Worm (Caenorhabditis elegans) whole organism, L2 larva: ENCODE data around the gene ins-15.

ENCODE experiments used
- C34F6.9 ChIP-seq: fragments of 150-350 bp; optimal IDR thresholded peaks from 2 replicates; lab custom pipeline; 2014; ENCODE audit warnings: missing biosample characterization, missing genetic modification characterization
- Y55F3AM.14 ChIP-seq: fragments of 200-800 bp; sonication (Bioruptor generic); optimal IDR thresholded peaks from 2 replicates; lab custom pipeline; 2018; ENCODE audit warnings: mild to moderate bottlenecking, missing genetic modification characterization, missing compliant biosample characterization
- alr-1 ChIP-seq: fragments of 150-350 bp; optimal IDR thresholded peaks from 2 replicates; lab custom pipeline; 2014; ENCODE audit warnings: missing biosample characterization, missing genetic modification characterization
- aly-2 ChIP-seq: fragments of 150-350 bp; optimal IDR thresholded peaks from 2 replicates; lab custom pipeline; 2014; ENCODE audit warnings: missing biosample characterization, missing genetic modification characterization
- ama-1 ChIP-seq: fragments of 150-350 bp; optimal IDR thresholded peaks from 2 replicates; lab custom pipeline; 2018; ENCODE audit warnings: inconsistent platforms
- blmp-1 ChIP-seq: sonication (generic microtip); optimal IDR thresholded peaks from 2 replicates; lab custom pipeline; 2017; ENCODE audit warnings: missing genetic modification characterization, mild to moderate bottlenecking, missing compliant biosample characterization, antibody characterized with exemption, moderate library complexity; ENCODE audit not compliant: insufficient read depth
- ceh-16 ChIP-seq: fragments of 150-350 bp; optimal IDR thresholded peaks from 2 replicates; lab custom pipeline; 2014; ENCODE audit warnings: missing biosample characterization, missing genetic modification characterization
- ceh-82 ChIP-seq: fragments of 150-350 bp; optimal IDR thresholded peaks from 2 replicates; lab custom pipeline; 2014; ENCODE audit warnings: missing biosample characterization, missing genetic modification characterization
- crh-2 ChIP-seq: sonication (generic microtip); optimal IDR thresholded peaks from 2 replicates; lab custom pipeline; 2017; ENCODE audit warnings: missing biosample characterization, missing genetic modification characterization
- dmd-4 ChIP-seq: sonication (generic microtip); optimal IDR thresholded peaks from 2 replicates; lab custom pipeline; 2017; ENCODE audit warnings: missing biosample characterization, missing genetic modification characterization
- egl-27 ChIP-seq: sonication (generic microtip); optimal IDR thresholded peaks from 3 replicates; lab custom pipeline; 2017; ENCODE audit warnings: missing biosample characterization, missing genetic modification reagents, missing genetic modification characterization
- elt-1 ChIP-seq: fragments of 150-350 bp; optimal IDR thresholded peaks from 2 replicates; lab custom pipeline; 2014; ENCODE audit warnings: missing biosample characterization, missing genetic modification characterization
- elt-3 ChIP-seq: sonication (generic microtip); optimal IDR thresholded peaks from 2 replicates; lab custom pipeline; 2017; ENCODE audit warnings: missing biosample characterization, missing genetic modification characterization
- fos-1 ChIP-seq: fragments of 150-350 bp; optimal IDR thresholded peaks from 2 replicates; lab custom pipeline; 2014; ENCODE audit warnings: missing biosample characterization, missing genetic modification characterization
- gmeb-1 ChIP-seq: fragments of 150-350 bp; optimal IDR thresholded peaks from 2 replicates; lab custom pipeline; 2014; ENCODE audit warnings: missing biosample characterization, missing genetic modification characterization
- lin-13 ChIP-seq: fragments of 150-350 bp; optimal IDR thresholded peaks from 2 replicates; lab custom pipeline; 2014; ENCODE audit warnings: missing biosample characterization, missing genetic modification reagents, missing genetic modification characterization
- lin-39 ChIP-seq: fragments of 150-350 bp; optimal IDR thresholded peaks from 2 replicates; lab custom pipeline; 2014; ENCODE audit warnings: missing biosample characterization, missing genetic modification reagents, missing genetic modification characterization
- mab-5 ChIP-seq: fragments of 150-350 bp; optimal IDR thresholded peaks from 2 replicates; lab custom pipeline; 2014; ENCODE audit warnings: missing biosample characterization, missing genetic modification characterization
- mbf-1 ChIP-seq: sonication (generic microtip); optimal IDR thresholded peaks from 2 replicates; lab custom pipeline; 2017; ENCODE audit warnings: missing biosample characterization, missing genetic modification characterization
- mdl-1 ChIP-seq, 2 experiments: fragments of 150-350 bp in 1 of 2; sonication (generic microtip) in 1 of 2; optimal IDR thresholded peaks; 2 replicates each; lab custom pipeline; 2017; ENCODE audit warnings: missing biosample characterization in 2 of 2, missing genetic modification characterization in 2 of 2
- nhr-10 ChIP-seq: sonication (generic microtip); optimal IDR thresholded peaks from 2 replicates; lab custom pipeline; 2017; ENCODE audit warnings: missing biosample characterization, missing genetic modification characterization
- nhr-11 ChIP-seq: fragments of 150-350 bp; optimal IDR thresholded peaks from 2 replicates; lab custom pipeline; 2014; ENCODE audit warnings: missing biosample characterization, missing genetic modification characterization
- nhr-12 ChIP-seq: fragments of 150-350 bp; optimal IDR thresholded peaks from 2 replicates; lab custom pipeline; 2014; ENCODE audit warnings: missing biosample characterization, missing genetic modification characterization
- nhr-129 ChIP-seq: fragments of 150-350 bp; optimal IDR thresholded peaks from 2 replicates; lab custom pipeline; 2014; ENCODE audit warnings: missing biosample characterization, missing genetic modification characterization
- nhr-21 ChIP-seq: fragments of 150-350 bp; optimal IDR thresholded peaks from 2 replicates; lab custom pipeline; 2014; ENCODE audit warnings: missing biosample characterization, missing genetic modification characterization
- nhr-237 ChIP-seq: fragments of 150-350 bp; optimal IDR thresholded peaks from 2 replicates; lab custom pipeline; 2014; ENCODE audit warnings: missing biosample characterization, missing genetic modification characterization
- nhr-25 ChIP-seq: fragments of 150-350 bp; sonication (generic microtip); optimal IDR thresholded peaks from 3 replicates; lab custom pipeline; 2014; ENCODE audit warnings: missing biosample characterization, missing genetic modification characterization
- nhr-6 ChIP-seq: fragments of 150-350 bp; optimal IDR thresholded peaks from 2 replicates; lab custom pipeline; 2014; ENCODE audit warnings: missing biosample characterization, missing genetic modification characterization
- nhr-77 ChIP-seq: fragments of 150-350 bp; optimal IDR thresholded peaks from 2 replicates; lab custom pipeline; 2014; ENCODE audit warnings: missing biosample characterization, missing genetic modification characterization
- peb-1 ChIP-seq: fragments of 150-350 bp; optimal IDR thresholded peaks from 2 replicates; lab custom pipeline; 2014; ENCODE audit warnings: missing biosample characterization, missing genetic modification characterization
- sem-4 ChIP-seq: fragments of 150-350 bp; optimal IDR thresholded peaks from 2 replicates; lab custom pipeline; 2014; ENCODE audit warnings: missing biosample characterization, missing genetic modification reagents, missing genetic modification characterization
- sma-3 ChIP-seq: sonication (generic microtip); optimal IDR thresholded peaks from 2 replicates; lab custom pipeline; 2016; ENCODE audit warnings: missing genetic modification reagents, missing genetic modification characterization, missing compliant biosample characterization
- sma-9 ChIP-seq, 2 experiments: fragments of 150-350 bp in 1 of 2; sonication (generic microtip) in 1 of 2; optimal IDR thresholded peaks; 2 replicates each; lab custom pipeline; 2014 to 2016; ENCODE audit warnings: missing genetic modification characterization in 2 of 2, mild to moderate bottlenecking in 1 of 2, missing biosample characterization in 1 of 2, missing compliant biosample characterization in 1 of 2, missing genetic modification reagents in 1 of 2, moderate library complexity in 1 of 2
- snpc-4 ChIP-seq: fragments of 150-350 bp; optimal IDR thresholded peaks from 2 replicates; lab custom pipeline; 2014; ENCODE audit warnings: missing biosample characterization, missing genetic modification characterization
- unc-39 ChIP-seq: fragments of 150-350 bp; optimal IDR thresholded peaks from 2 replicates; lab custom pipeline; 2014; ENCODE audit warnings: missing biosample characterization, missing genetic modification characterization
- unc-55 ChIP-seq: fragments of 150-350 bp; sonication (generic microtip); optimal IDR thresholded peaks from 3 replicates; lab custom pipeline; 2014; ENCODE audit warnings: missing biosample characterization, missing genetic modification reagents, missing genetic modification characterization
- unc-62 ChIP-seq: fragments of 150-350 bp; optimal IDR thresholded peaks from 2 replicates; lab custom pipeline; 2014; ENCODE audit warnings: missing biosample characterization, missing genetic modification reagents, missing genetic modification characterization
- zag-1 ChIP-seq: fragments of 150-350 bp; optimal IDR thresholded peaks from 2 replicates; lab custom pipeline; 2014; ENCODE audit warnings: missing biosample characterization, missing genetic modification characterization
- ztf-1 ChIP-seq: fragments of 200-800 bp; sonication (Bioruptor generic); conservative IDR thresholded peaks from 2 replicates; pipeline ENCODE4 v1.3.6; 2022; ENCODE audit warnings: missing genetic modification characterization, missing compliant biosample characterization
- ztf-11 ChIP-seq: sonication (generic microtip); optimal IDR thresholded peaks from 2 replicates; lab custom pipeline; 2017; ENCODE audit warnings: missing biosample characterization, missing genetic modification characterization
- ztf-4 ChIP-seq: fragments of 150-350 bp; optimal IDR thresholded peaks from 2 replicates; lab custom pipeline; 2014; ENCODE audit warnings: missing biosample characterization, missing genetic modification characterization

Gene ins-15

ce11 chrII:6782738-6783163 lies 38.2 kb upstream of the ins-15 start (continued):
- TF ChIP-seq sma-3 (GFP tag; lab: Kevin White, UChicago), result peak; percentile 22
- TF ChIP-seq sma-9 (GFP tag; optimal IDR thresholded peaks at IDR 0.05; lab: Kevin White, UChicago), result peak; percentile 61
- TF ChIP-seq sma-9 (tag; optimal IDR thresholded peaks at IDR 0.05; lab: Kevin White, UChicago), result no peak
- TF ChIP-seq blmp-1 (tag; lab: Kevin White, UChicago), result peak; percentile 3
- no peak for TF ChIP-seq alr-1 (tag; lab: Kevin White, UChicago)
- no peak for TF ChIP-seq nhr-6 (tag; lab: Kevin White, UChicago)
- no peak for TF ChIP-seq sem-4
- TF ChIP-seq ztf-4 (tag; lab: Kevin White, UChicago), result peak; percentile 48
- TF ChIP-seq nhr-12 (tag; lab: Kevin White, UChicago), result no peak
- TF ChIP-seq nhr-129 (tag; lab: Kevin White, UChicago), result peak; percentile 71
- TF ChIP-seq ztf-1 (GFP tag; lab: Robert Waterston, UW), result no peak
- TF ChIP-seq dmd-4 (tag; lab: Kevin White, UChicago), result no peak
- no peak for TF ChIP-seq nhr-77 (tag; lab: Kevin White, UChicago)
- TF ChIP-seq zag-1, result no peak
- no peak for TF ChIP-seq nhr-21
- no peak for TF ChIP-seq egl-27 (tag; lab: Kevin White, UChicago)
- TF ChIP-seq nhr-10 (tag; lab: Kevin White, UChicago), result no peak

ce11 chrII:6781983-6782382 lies 37.4 kb upstream of the ins-15 start:
- TF ChIP-seq mbf-1 (tag; lab: Kevin White, UChicago), result no peak
- no peak for TF ChIP-seq gmeb-1
- no peak for TF ChIP-seq snpc-4 (tag; lab: Kevin White, UChicago)
- TF ChIP-seq mdl-1 (tag; optimal IDR thresholded peaks at IDR 0.05; lab: Kevin White, UChicago), result no peak
- TF ChIP-seq nhr-10 (tag; lab: Kevin White, UChicago), result no peak
- TF ChIP-seq ceh-16 (tag; lab: Kevin White, UChicago), result no peak

- TF ChIP-seq fos-1 (peak; percentile 64), dmd-4 (tag; lab: Kevin White, UChicago) (no peak), alr-1 (tag; lab: Kevin White, UChicago) (no peak)
- TF ChIP-seq, all 48 proteins: peak for 1
Observed at ce11 chrII:6781231-6781630, 36.7 kb upstream of the ins-15 start.

- TF ChIP-seq alr-1 (tag; lab: Kevin White, UChicago) (no peak), elt-1 (no peak), fos-1 (no peak), aly-2 (tag; lab: Kevin White, UChicago) (no peak), nhr-77 (tag; lab: Kevin White, UChicago) (no peak), unc-62 (GFP tag; lab: Kevin White, UChicago) (no peak), gmeb-1 (no peak), nhr-237 (tag; lab: Kevin White, UChicago) (no peak), zag-1 (no peak), mab-5 (tag; lab: Kevin White, UChicago) (no peak), unc-55 (GFP tag; lab: Kevin White, UChicago) (no peak), mbf-1 (tag; lab: Kevin White, UChicago) (no peak), nhr-10 (tag; lab: Kevin White, UChicago) (no peak), Y55F3AM.14 (GFP tag; lab: Kevin White, UChicago) (no peak), lin-39 (tag; lab: Kevin White, UChicago) (no peak), nhr-21 (no peak)
Observed at ce11 chrII:6779104-6779503, 34.6 kb upstream of the ins-15 start, which contains the start of gene T13C2.7. Gene T13C2.7, plus strand, starts transcription at chrII:6779404.

ce11 chrII:6776418-6777034 lies 32.0 kb upstream of the ins-15 start, which contains the start of gene ssup-72:
Gene ssup-72, plus strand, starts transcription at chrII:6776598.
- TF ChIP-seq unc-55 (GFP tag; lab: Kevin White, UChicago), result peak; percentile 73
- TF ChIP-seq lin-13 (GFP tag; lab: Kevin White, UChicago), result peak; percentile 57
- TF ChIP-seq nhr-10 (tag; lab: Kevin White, UChicago), result no peak
- TF ChIP-seq lin-39 (tag; lab: Kevin White, UChicago), result no peak
- no peak for TF ChIP-seq snpc-4 (tag; lab: Kevin White, UChicago)
- TF ChIP-seq mbf-1 (tag; lab: Kevin White, UChicago), result no peak
- TF ChIP-seq peb-1 (tag; lab: Kevin White, UChicago), result no peak
- no peak for TF ChIP-seq egl-27 (tag; lab: Kevin White, UChicago)
- no peak for TF ChIP-seq unc-39
- TF ChIP-seq sem-4, result no peak
- TF ChIP-seq ceh-82 (tag; lab: Kevin White, UChicago), result no peak
- TF ChIP-seq fos-1, result peak; percentile 26
- TF ChIP-seq nhr-237 (tag; lab: Kevin White, UChicago), result no peak
- TF ChIP-seq nhr-25, result no peak
- TF ChIP-seq dmd-4 (tag; lab: Kevin White, UChicago), result no peak
- TF ChIP-seq nhr-21, result peak; percentile 56
- peak; percentile 75 for TF ChIP-seq C34F6.9 (tag; lab: Kevin White, UChicago)
- TF ChIP-seq nhr-77 (tag; lab: Kevin White, UChicago), result no peak
- no peak for TF ChIP-seq nhr-11 (tag; lab: Kevin White, UChicago)
- no peak for TF ChIP-seq zag-1
- no peak for TF ChIP-seq mdl-1 (tag; optimal IDR thresholded peaks at IDR 0.05; lab: Kevin White, UChicago)
- no peak for TF ChIP-seq ama-1 (lab: Kevin White, UChicago)
- no peak for TF ChIP-seq Y55F3AM.14 (GFP tag; lab: Kevin White, UChicago)
- no peak for TF ChIP-seq ztf-1 (GFP tag; lab: Robert Waterston, UW)
- TF ChIP-seq blmp-1 (tag; lab: Kevin White, UChicago), result no peak
- peak; percentile 17 for TF ChIP-seq nhr-6 (tag; lab: Kevin White, UChicago)
- TF ChIP-seq crh-2, result peak; percentile 58
- peak; percentile 37 for TF ChIP-seq nhr-129 (tag; lab: Kevin White, UChicago)
- TF ChIP-seq elt-3 (tag; lab: Kevin White, UChicago), result no peak
- TF ChIP-seq ztf-11 (tag; lab: Kevin White, UChicago), result no peak
